Fruit fly (Drosophila melanogaster): ENCODE measurements around the gene hoip.

Gene hoip

dm6 chr2L:9700454-9700853, 863 bp downstream of the hoip start, which contains the start of gene pelo (continued):
- TF ChIP-seq MTF-1 (GFP tag; optimal IDR thresholded peaks at IDR 0.05; ENCODE audit: borderline replicate concordance) (no peak), bab2 (GFP tag; optimal IDR thresholded peaks at IDR 0.05) (no peak), CG7556 (GFP tag; optimal IDR thresholded peaks at IDR 0.05) (peak; percentile 56), Opbp (GFP tag; IDR thresholded peaks at IDR 0.05; ENCODE audit: partially characterized antibody) (no peak), dati (GFP tag; IDR thresholded peaks at IDR 0.05) (no peak), CG8388 (GFP tag; optimal IDR thresholded peaks at IDR 0.05) (peak; percentile 64), lmd (GFP tag; IDR thresholded peaks at IDR 0.05) (peak; percentile 68), ftz-f1 (GFP tag; optimal IDR thresholded peaks at IDR 0.05) (no peak), fu2 (GFP tag; optimal IDR thresholded peaks at IDR 0.05) (no peak), exex (tag; optimal IDR thresholded peaks at IDR 0.05) (peak; percentile 20), zen (tag; optimal IDR thresholded peaks at IDR 0.05) (peak; percentile 43), CG6175 (GFP tag; IDR thresholded peaks at IDR 0.05) (no peak), Fer1 (GFP tag; optimal IDR thresholded peaks at IDR 0.05) (peak; percentile 75), Sry-β (GFP tag; optimal IDR thresholded peaks at IDR 0.05) (peak; percentile 99), pho (GFP tag; optimal IDR thresholded peaks at IDR 0.05) (no peak), CG5953 (GFP tag; IDR thresholded peaks at IDR 0.05) (0 out of 2 replicates have a peak, but pooled peaks have one; percentile 15), CG11504 (tag; optimal IDR thresholded peaks at IDR 0.05) (peak; percentile 68), CG17186 (GFP tag; optimal IDR thresholded peaks at IDR 0.05) (peak; percentile 11), CG18599 (GFP tag; optimal IDR thresholded peaks at IDR 0.05) (peak; percentile 77), mam (GFP tag; optimal IDR thresholded peaks at IDR 0.05) (no peak), psq (GFP tag; optimal IDR thresholded peaks at IDR 0.05) (no peak), CG8290 (GFP tag; optimal IDR thresholded peaks at IDR 0.05) (peak; percentile 25), CG8290 (tag; optimal IDR thresholded peaks at IDR 0.05) (no peak), CG7786 (GFP tag; optimal IDR thresholded peaks at IDR 0.05) (no peak), CG6683 (GFP tag; optimal IDR thresholded peaks at IDR 0.05) (peak; percentile 52), CG4854 (GFP tag; optimal IDR thresholded peaks at IDR 0.05) (peak; percentile 42), CG14441 (GFP tag; IDR thresholded peaks at IDR 0.05) (peak; percentile 27; the same call in 1 of the 2 replicates), Side (GFP tag; optimal IDR thresholded peaks at IDR 0.05) (no peak), CG8089 (GFP tag; optimal IDR thresholded peaks at IDR 0.05) (no peak), CG12071 (GFP tag; optimal IDR thresholded peaks at IDR 0.05) (no peak), CG31365 (tag; optimal IDR thresholded peaks at IDR 0.05) (no peak), eve (GFP tag; optimal IDR thresholded peaks at IDR 0.05) (peak in 1 of 2 experiments; percentile 64), CG7271 (tag; optimal IDR thresholded peaks at IDR 0.05) (peak; percentile 31), sr (GFP tag; IDR thresholded peaks at IDR 0.05) (no peak), CG4617 (GFP tag; optimal IDR thresholded peaks at IDR 0.05; ENCODE audit: borderline replicate concordance) (peak; percentile 6), gce (GFP tag; IDR thresholded peaks at IDR 0.05) (no peak), CG1792 (GFP tag; optimal IDR thresholded peaks at IDR 0.05) (no peak), pum (GFP tag; optimal IDR thresholded peaks at IDR 0.05) (peak; percentile 3), CG4360 (GFP tag; IDR thresholded peaks at IDR 0.05) (no peak), CG4730 (GFP tag; IDR thresholded peaks at IDR 0.05) (peak; percentile 56), Pdp1 (GFP tag; optimal IDR thresholded peaks at IDR 0.05) (peak in 1 of 2 experiments; percentile 41), CG34422 (GFP tag; IDR thresholded peaks at IDR 0.05) (peak; percentile 75; the same call in 1 of the 3 replicates), CG16779 (GFP tag; IDR thresholded peaks at IDR 0.05) (no peak), CoRest (tag; optimal IDR thresholded peaks at IDR 0.05) (peak; percentile 70), CG3065 (GFP tag; optimal IDR thresholded peaks at IDR 0.05) (no peak), CG34376 (GFP tag; optimal IDR thresholded peaks at IDR 0.05) (peak; percentile 13), CG9609 (GFP tag; optimal IDR thresholded peaks at IDR 0.05) (no peak), otp (GFP tag; IDR thresholded peaks at IDR 0.05) (0 out of 3 replicates have a peak, but pooled peaks have one; percentile 31), ap (GFP tag; IDR thresholded peaks at IDR 0.05) (no peak), z (GFP tag; IDR thresholded peaks at IDR 0.05) (no peak), Dref (GFP tag; IDR thresholded peaks at IDR 0.05) (no peak), CG1529 (GFP tag; optimal IDR thresholded peaks at IDR 0.05) (peak; percentile 37)

Data from whole organism, embryonic.